Worm (Caenorhabditis elegans): ENCODE data around the gene Y105C5A.12.
"Not testable (repeated sequence)": the region's sequence is repeated elsewhere in the genome, so short reads cannot be mapped to it uniquely, and the experiment has no call there.

Y105C5A.12 gene

DNA sequence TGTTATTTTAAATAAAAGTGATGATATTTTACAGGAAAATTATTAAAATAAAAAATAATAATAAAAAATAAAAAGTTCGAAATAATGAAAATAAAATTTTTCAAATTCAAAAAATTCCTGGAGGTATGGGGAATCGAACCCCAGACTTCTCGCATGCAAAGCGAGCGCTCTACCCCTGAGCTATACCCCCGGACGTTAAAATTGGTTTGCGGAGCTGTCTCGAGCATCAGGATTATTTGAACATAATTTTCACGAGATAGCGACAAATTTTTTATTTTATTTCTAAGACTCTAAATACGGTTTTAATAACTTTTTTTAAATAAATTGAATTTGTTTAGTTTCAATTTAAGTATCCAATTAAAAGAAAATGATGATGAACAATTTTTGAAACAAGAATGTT, 37.4 kb downstream of the Y105C5A.12 start:
- TF ChIP-seq snpc-1.2 (GFP tag; IDR thresholded peaks at IDR 0.05) (peak; percentile 98), snpc-4 (tag; optimal IDR thresholded peaks at IDR 0.05) (peak; percentile 74), daf-16 (GFP tag; optimal IDR thresholded peaks at IDR 0.05) (peak in 1 of 2 experiments; percentile 22), daf-16 (tag; optimal IDR thresholded peaks at IDR 0.05) (no peak), daf-19 (GFP tag; conservative IDR thresholded peaks at IDR 0.05) (no peak), daf-8 (GFP tag; IDR thresholded peaks at IDR 0.05) (no peak), lin-38 (GFP tag; IDR thresholded peaks at IDR 0.05) (peak; percentile 43), ces-1 (GFP tag; optimal IDR thresholded peaks at IDR 0.05) (no peak), pha-4 (GFP tag; IDR thresholded peaks at IDR 0.05) (peak; percentile 44; the same call in 1 of the 2 replicates), pha-4 (tag; optimal IDR thresholded peaks at IDR 0.05) (no peak), lin-29 (GFP tag; IDR thresholded peaks at IDR 0.05) (no peak)

ce11 chrIV:15594935-15595620, 46.5 kb downstream of the Y105C5A.12 start, which contains the start of the genes pqn-78 and pqn-79:
TSS of gene pqn-78 (minus strand) at chrIV:15595035.
TSS of gene pqn-79 (plus strand) at chrIV:15595570.
- TF ChIP-seq zip-2 (tag; optimal IDR thresholded peaks at IDR 0.05); Y75B8A.6 (GFP tag; IDR thresholded peaks at IDR 0.05); lin-13 (GFP tag; optimal IDR thresholded peaks at IDR 0.05): not testable (repeated sequence)

DNA sequence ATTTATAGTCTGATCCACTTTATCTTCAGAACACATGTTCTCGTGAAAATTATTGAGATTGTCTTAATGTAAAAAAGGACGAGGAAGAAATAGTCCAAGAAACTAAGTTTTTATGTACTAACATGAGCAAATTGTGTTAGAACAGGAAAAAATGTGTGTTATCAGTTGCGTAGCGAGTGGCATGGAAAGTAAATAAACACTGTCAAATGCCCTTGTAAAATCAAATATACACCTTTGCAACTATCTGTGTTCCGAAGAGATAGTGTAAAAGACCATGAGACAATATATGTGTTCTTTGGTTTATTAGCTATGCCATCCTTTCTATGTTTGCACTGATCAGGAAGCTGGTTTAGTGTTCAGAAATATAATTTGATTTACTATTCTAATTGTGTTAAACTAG, 48.5 kb downstream of the Y105C5A.12 start:
- TF ChIP-seq daf-16 (GFP tag; optimal IDR thresholded peaks at IDR 0.05), result no peak
- peak; percentile 50 for TF ChIP-seq daf-16 (tag; optimal IDR thresholded peaks at IDR 0.05)
- TF ChIP-seq F49E8.2 (tag; optimal IDR thresholded peaks at IDR 0.05; ENCODE audit: borderline replicate concordance), result no peak
- peak; percentile 55 for TF ChIP-seq nhr-28 (tag; optimal IDR thresholded peaks at IDR 0.05)
- peak; percentile 51 for TF ChIP-seq pqm-1 (tag; optimal IDR thresholded peaks at IDR 0.05)

ce11 chrIV:15591975-15592374, 49.6 kb downstream of the Y105C5A.12 start:
- TF ChIP-seq dmd-8 (GFP tag; IDR thresholded peaks at IDR 0.05) (no peak), unc-62 (GFP tag; optimal IDR thresholded peaks at IDR 0.05 in 1 of 2) (peak in 1 of 2 experiments; percentile 83), unc-62 (tag; optimal IDR thresholded peaks at IDR 0.05) (no peak), mdt-29 (GFP tag; IDR thresholded peaks at IDR 0.05) (no peak), egl-43 (GFP tag; IDR thresholded peaks at IDR 0.05) (no peak), nhr-11 (tag; optimal IDR thresholded peaks at IDR 0.05) (no peak), ctbp-1 (GFP tag; IDR thresholded peaks at IDR 0.05) (no peak), zfp-3 (GFP tag; conservative IDR thresholded peaks at IDR 0.05) (no peak), aha-1 (tag) (peak; percentile 62), ZK546.5 (tag; optimal IDR thresholded peaks at IDR 0.05) (no peak)

Data from whole organism, L4 larva.